Worm (Caenorhabditis elegans): ENCODE data around the gene kbp-2.
A peak's percentile ranks its signal among the peaks of the same experiment; 100 is the strongest.
"Not testable (repeated sequence)": the region's sequence is repeated elsewhere in the genome, so short reads cannot be mapped to it uniquely, and the experiment has no call there.

Gene kbp-2

ce11 chrIII:4934896-4935628 lies 31.4 kb upstream of the kbp-2 start, which contains the start of gene mrps-18C:
Gene mrps-18C (plus strand): TSS chrIII:4935578.
- TF ChIP-seq tab-1 (GFP tag; IDR thresholded peaks at IDR 0.05): no peak
- TF ChIP-seq ref-1 (GFP tag; conservative IDR thresholded peaks at IDR 0.05): no peak
- no peak for TF ChIP-seq med-1 (GFP tag; optimal IDR thresholded peaks at IDR 0.05; ENCODE audit: insufficient read depth)
- no peak for TF ChIP-seq flt-1 (GFP tag; IDR thresholded peaks at IDR 0.05)
- no peak for TF ChIP-seq ztf-23 (GFP tag; IDR thresholded peaks at IDR 0.05)
- no peak for TF ChIP-seq cog-1 (tag; optimal IDR thresholded peaks at IDR 0.05)
- no peak for TF ChIP-seq ztf-29 (GFP tag; IDR thresholded peaks at IDR 0.05)
- TF ChIP-seq klf-2 (GFP tag; conservative IDR thresholded peaks at IDR 0.05): no peak
- TF ChIP-seq T22C8.4 (GFP tag; IDR thresholded peaks at IDR 0.05): no peak

DNA sequence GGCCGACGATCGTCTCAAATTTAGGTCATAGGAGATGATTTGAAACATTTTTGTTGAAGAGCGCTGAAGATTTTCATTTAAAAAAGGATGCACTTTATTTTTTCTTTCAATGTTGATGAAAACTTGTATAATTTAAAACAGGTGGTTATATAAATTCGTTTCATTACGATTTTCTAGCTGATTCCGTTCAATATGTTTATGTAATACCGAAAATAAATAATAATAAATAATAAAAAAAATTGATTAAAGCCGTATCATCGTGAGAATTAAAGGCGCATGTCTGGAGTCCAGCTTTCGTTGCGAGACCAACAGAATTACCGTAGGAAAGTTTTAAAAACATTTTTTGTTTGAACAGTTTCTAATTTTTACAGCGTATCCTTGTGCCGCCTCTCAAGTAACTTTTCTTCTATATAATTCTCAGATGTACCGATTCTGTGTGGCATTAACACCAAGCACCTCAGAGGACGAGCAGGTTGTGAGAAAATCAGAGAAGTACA lies 28.6 kb upstream of the kbp-2 start, which contains the start of the genes C26E6.12 and eri-9:
Gene C26E6.12 (minus strand): TSS at position 51 of the 497 bp plus-strand sequence.
Gene eri-9 (plus strand): TSS at position 248 of the 497 bp plus-strand sequence.
- no peak for TF ChIP-seq med-1 (GFP tag; optimal IDR thresholded peaks at IDR 0.05; ENCODE audit: insufficient read depth)
- no peak for TF ChIP-seq cog-1 (tag; optimal IDR thresholded peaks at IDR 0.05)
- TF ChIP-seq ztf-23 (GFP tag; IDR thresholded peaks at IDR 0.05): no peak
- no peak for TF ChIP-seq flt-1 (GFP tag; IDR thresholded peaks at IDR 0.05)
- TF ChIP-seq T22C8.4 (GFP tag; IDR thresholded peaks at IDR 0.05): no peak
- TF ChIP-seq ref-1 (GFP tag; conservative IDR thresholded peaks at IDR 0.05): no peak
- no peak for TF ChIP-seq ztf-29 (GFP tag; IDR thresholded peaks at IDR 0.05)
- no peak for TF ChIP-seq klf-2 (GFP tag; conservative IDR thresholded peaks at IDR 0.05)
- TF ChIP-seq tab-1 (GFP tag; IDR thresholded peaks at IDR 0.05): no peak

- no peak for TF ChIP-seq T22C8.4 (GFP tag; IDR thresholded peaks at IDR 0.05)
- TF ChIP-seq cog-1 (tag; optimal IDR thresholded peaks at IDR 0.05): peak; percentile 48
- TF ChIP-seq ztf-23 (GFP tag; IDR thresholded peaks at IDR 0.05): peak; percentile 60; the same call in 1 of the 2 replicates
- peak; percentile 56; the same call in 1 of the 2 replicates for TF ChIP-seq flt-1 (GFP tag; IDR thresholded peaks at IDR 0.05)
Observed at ce11 chrIII:4930154-4930679, 26.5 kb upstream of the kbp-2 start, which contains the start of gene set-2. Gene set-2 (minus strand): TSS chrIII:4930204.

- TF ChIP-seq ztf-23 (GFP tag; IDR thresholded peaks at IDR 0.05) (no peak), T22C8.4 (GFP tag; IDR thresholded peaks at IDR 0.05) (no peak), klf-2 (GFP tag; conservative IDR thresholded peaks at IDR 0.05) (no peak), cog-1 (tag; optimal IDR thresholded peaks at IDR 0.05) (no peak)
Observed at ce11 chrIII:4924134-4924533, 20.4 kb upstream of the kbp-2 start.

ce11 chrIII:4922020-4922419 lies 18.3 kb upstream of the kbp-2 start, which contains the start of gene mmab-1:
Gene mmab-1 (minus strand): TSS chrIII:4922114.
- TF ChIP-seq klf-2 (GFP tag; conservative IDR thresholded peaks at IDR 0.05); flt-1 (GFP tag; IDR thresholded peaks at IDR 0.05); med-1 (GFP tag; optimal IDR thresholded peaks at IDR 0.05; ENCODE audit: insufficient read depth): not testable (repeated sequence)

- TF ChIP-seq cog-1 (tag; optimal IDR thresholded peaks at IDR 0.05) (no peak), ztf-29 (GFP tag; IDR thresholded peaks at IDR 0.05) (no peak), ref-1 (GFP tag; conservative IDR thresholded peaks at IDR 0.05) (no peak), med-1 (GFP tag; optimal IDR thresholded peaks at IDR 0.05; ENCODE audit: insufficient read depth) (no peak), ztf-23 (GFP tag; IDR thresholded peaks at IDR 0.05) (no peak), flt-1 (GFP tag; IDR thresholded peaks at IDR 0.05) (no peak), T22C8.4 (GFP tag; IDR thresholded peaks at IDR 0.05) (no peak)
Observed at ce11 chrIII:4920221-4920620, 16.5 kb upstream of the kbp-2 start, which contains the start of gene ula-1. Gene ula-1 (minus strand): TSS chrIII:4920321.

DNA sequence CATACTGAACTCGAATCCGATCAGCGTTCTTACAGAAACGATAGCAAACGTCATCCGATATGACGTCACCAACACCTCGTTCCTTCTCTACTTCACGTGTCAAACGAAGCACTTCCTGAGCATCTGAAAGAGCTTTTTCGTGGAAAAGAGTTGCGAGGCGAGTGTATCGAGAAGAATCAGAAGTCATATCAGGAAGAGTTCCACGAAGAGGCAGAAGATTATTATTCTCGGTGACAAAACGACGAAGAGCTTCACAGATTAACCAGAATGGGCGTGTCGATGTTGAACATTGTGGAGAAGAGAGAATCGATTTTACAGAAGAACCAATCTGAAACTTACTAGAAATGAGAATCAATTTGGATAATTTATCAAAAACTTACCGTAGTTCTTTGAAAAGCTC lies 15.2 kb upstream of the kbp-2 start:
- no peak for TF ChIP-seq tab-1 (GFP tag; IDR thresholded peaks at IDR 0.05)
- no peak for TF ChIP-seq med-1 (GFP tag; optimal IDR thresholded peaks at IDR 0.05; ENCODE audit: insufficient read depth)
- no peak for TF ChIP-seq klf-2 (GFP tag; conservative IDR thresholded peaks at IDR 0.05)
- no peak for TF ChIP-seq flt-1 (GFP tag; IDR thresholded peaks at IDR 0.05)
- no peak for TF ChIP-seq ztf-29 (GFP tag; IDR thresholded peaks at IDR 0.05)
- no peak for TF ChIP-seq T22C8.4 (GFP tag; IDR thresholded peaks at IDR 0.05)
- TF ChIP-seq cog-1 (tag; optimal IDR thresholded peaks at IDR 0.05): no peak
- TF ChIP-seq ref-1 (GFP tag; conservative IDR thresholded peaks at IDR 0.05): no peak
- TF ChIP-seq ztf-23 (GFP tag; IDR thresholded peaks at IDR 0.05): no peak

- TF ChIP-seq med-1 (GFP tag; optimal IDR thresholded peaks at IDR 0.05; ENCODE audit: insufficient read depth) (no peak), flt-1 (GFP tag; IDR thresholded peaks at IDR 0.05) (no peak), cog-1 (tag; optimal IDR thresholded peaks at IDR 0.05) (no peak), ztf-29 (GFP tag; IDR thresholded peaks at IDR 0.05) (no peak), T22C8.4 (GFP tag; IDR thresholded peaks at IDR 0.05) (no peak), tab-1 (GFP tag; IDR thresholded peaks at IDR 0.05) (no peak), ztf-23 (GFP tag; IDR thresholded peaks at IDR 0.05) (no peak), klf-2 (GFP tag; conservative IDR thresholded peaks at IDR 0.05) (no peak), ref-1 (GFP tag; conservative IDR thresholded peaks at IDR 0.05) (no peak)
Observed at ce11 chrIII:4917960-4918712, 14.5 kb upstream of the kbp-2 start, which contains the start of gene rpb-8. Gene rpb-8 (minus strand): TSS chrIII:4918008.

- no peak for TF ChIP-seq T22C8.4 (GFP tag; IDR thresholded peaks at IDR 0.05)
- TF ChIP-seq cog-1 (tag; optimal IDR thresholded peaks at IDR 0.05): no peak
- TF ChIP-seq tab-1 (GFP tag; IDR thresholded peaks at IDR 0.05): no peak
- no peak for TF ChIP-seq ref-1 (GFP tag; conservative IDR thresholded peaks at IDR 0.05)
- TF ChIP-seq med-1 (GFP tag; optimal IDR thresholded peaks at IDR 0.05; ENCODE audit: insufficient read depth): no peak
- no peak for TF ChIP-seq ztf-29 (GFP tag; IDR thresholded peaks at IDR 0.05)
- TF ChIP-seq ztf-23 (GFP tag; IDR thresholded peaks at IDR 0.05): no peak
- TF ChIP-seq klf-2 (GFP tag; conservative IDR thresholded peaks at IDR 0.05): no peak
- TF ChIP-seq flt-1 (GFP tag; IDR thresholded peaks at IDR 0.05): no peak
Observed at ce11 chrIII:4917077-4917476, 13.4 kb upstream of the kbp-2 start, which contains the start of gene rars-1. Gene rars-1 (minus strand): TSS chrIII:4917177.
